Fruit fly (Drosophila melanogaster) whole organism, prepupa: Measurements from ENCODE around the gene robl37BC.

Experiments
- CG11902 ChIP-seq: fragments of 200-800 bp; sonication (Bioruptor generic); optimal IDR thresholded peaks from 3 replicates; lab custom pipeline; 2016; ENCODE audit warnings: missing biosample characterization, missing genetic modification characterization
- CG3919 ChIP-seq: fragments of 200-800 bp; sonication (Bioruptor generic); optimal IDR thresholded peaks from 3 replicates; lab custom pipeline; 2016; ENCODE audit warnings: missing biosample characterization, missing genetic modification characterization
- Ets21C ChIP-seq: fragments of 200-800 bp; sonication (Bioruptor generic); optimal IDR thresholded peaks from 3 replicates; lab custom pipeline; 2016; ENCODE audit warnings: missing biosample characterization, missing genetic modification characterization
- dsx ChIP-seq: fragments of 200-800 bp; optimal IDR thresholded peaks from 3 replicates; lab custom pipeline; 2019; ENCODE audit warnings: missing biosample characterization, mild to moderate bottlenecking, missing genetic modification characterization, moderate library complexity; ENCODE audit not compliant: poor library complexity, severe bottlenecking
- eg ChIP-seq: fragments of 200-800 bp; sonication (Bioruptor generic); IDR thresholded peaks from 3 replicates; pipeline ENCODE4 v1.3.6; 2022; ENCODE audit warnings: missing biosample characterization, missing genetic modification characterization
- fkh ChIP-seq: fragments of 200-800 bp; sonication (Bioruptor generic); optimal IDR thresholded peaks from 3 replicates; lab custom pipeline; 2017; ENCODE audit warnings: missing biosample characterization, mild to moderate bottlenecking, missing genetic modification characterization, moderate library complexity

DNA sequence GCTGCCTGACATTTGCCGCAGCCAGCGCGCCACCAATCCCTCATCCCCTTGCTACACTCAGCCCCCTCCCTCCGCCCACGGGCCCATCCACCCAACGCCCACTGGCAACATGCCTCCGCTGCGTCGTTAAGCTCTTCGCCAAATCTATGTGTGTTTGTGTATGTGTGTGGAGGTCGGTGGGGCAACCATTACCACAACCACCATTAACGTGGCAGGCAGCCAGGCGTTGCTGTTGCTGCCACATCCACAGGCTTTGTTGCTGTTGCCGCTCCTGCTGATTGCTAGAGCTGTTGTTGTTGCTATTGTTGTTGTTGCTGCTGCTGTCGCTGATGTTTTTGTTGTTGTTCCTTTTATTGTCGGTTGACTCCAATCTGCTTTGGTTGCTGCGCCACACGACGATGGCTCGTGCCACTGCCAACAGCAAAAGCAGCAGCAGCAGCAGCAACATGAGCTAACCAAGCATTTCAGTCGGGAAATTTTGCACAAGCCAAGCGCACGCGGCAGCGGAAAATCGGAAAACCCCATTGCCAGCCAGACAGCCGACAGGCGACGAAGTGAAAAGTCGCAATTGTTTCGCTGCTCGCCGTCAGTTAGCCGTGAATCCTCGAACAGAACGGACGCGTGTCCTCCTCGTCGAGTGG is 16.7 kb downstream of the robl37BC start, which contains the start of gene Sidpn:
- no peak for TF ChIP-seq CG3919
- TF ChIP-seq Ets21C (GFP tag; lab: Kevin White, UChicago), result no peak
- no peak for TF ChIP-seq dsx (GFP tag; lab: Kevin White, UChicago)
- no peak for TF ChIP-seq CG11902
- no peak for TF ChIP-seq fkh (GFP tag; lab: Kevin White, UChicago)
- no peak for TF ChIP-seq eg (GFP tag; lab: Robert Waterston, UW)
